Worm (Caenorhabditis elegans) whole organism, L2 larva: ENCODE results near the gene C33A12.19.

Source experiments
- C34F6.9 ChIP-seq: fragments of 150-350 bp; optimal IDR thresholded peaks from 2 replicates; lab custom pipeline; 2014; ENCODE audit warnings: missing biosample characterization, missing genetic modification characterization
- F13H6.1 ChIP-seq: sonication (generic microtip); optimal IDR thresholded peaks from 2 replicates; lab custom pipeline; 2016; ENCODE audit warnings: missing genetic modification characterization, missing compliant biosample characterization
- R02D3.7 ChIP-seq: fragments of 150-350 bp; optimal IDR thresholded peaks from 2 replicates; lab custom pipeline; 2014; ENCODE audit warnings: missing biosample characterization, missing genetic modification characterization
- Y55F3AM.14 ChIP-seq: fragments of 200-800 bp; sonication (Bioruptor generic); optimal IDR thresholded peaks from 2 replicates; lab custom pipeline; 2018; ENCODE audit warnings: mild to moderate bottlenecking, missing genetic modification characterization, missing compliant biosample characterization
- ZK546.5 ChIP-seq: sonication (generic microtip); optimal IDR thresholded peaks from 2 replicates; lab custom pipeline; 2017; ENCODE audit warnings: missing biosample characterization, missing genetic modification characterization
- alr-1 ChIP-seq: fragments of 150-350 bp; optimal IDR thresholded peaks from 2 replicates; lab custom pipeline; 2014; ENCODE audit warnings: missing biosample characterization, missing genetic modification characterization
- aly-2 ChIP-seq: fragments of 150-350 bp; optimal IDR thresholded peaks from 2 replicates; lab custom pipeline; 2014; ENCODE audit warnings: missing biosample characterization, missing genetic modification characterization
- ama-1 ChIP-seq: fragments of 150-350 bp; optimal IDR thresholded peaks from 2 replicates; lab custom pipeline; 2018; ENCODE audit warnings: inconsistent platforms
- blmp-1 ChIP-seq: sonication (generic microtip); optimal IDR thresholded peaks from 2 replicates; lab custom pipeline; 2017; ENCODE audit warnings: missing genetic modification characterization, mild to moderate bottlenecking, missing compliant biosample characterization, antibody characterized with exemption, moderate library complexity; ENCODE audit not compliant: insufficient read depth
- ceh-16 ChIP-seq: fragments of 150-350 bp; optimal IDR thresholded peaks from 2 replicates; lab custom pipeline; 2014; ENCODE audit warnings: missing biosample characterization, missing genetic modification characterization
- ceh-82 ChIP-seq: fragments of 150-350 bp; optimal IDR thresholded peaks from 2 replicates; lab custom pipeline; 2014; ENCODE audit warnings: missing biosample characterization, missing genetic modification characterization
- crh-2 ChIP-seq: sonication (generic microtip); optimal IDR thresholded peaks from 2 replicates; lab custom pipeline; 2017; ENCODE audit warnings: missing biosample characterization, missing genetic modification characterization
- egl-27 ChIP-seq: sonication (generic microtip); optimal IDR thresholded peaks from 3 replicates; lab custom pipeline; 2017; ENCODE audit warnings: missing biosample characterization, missing genetic modification reagents, missing genetic modification characterization
- elt-1 ChIP-seq: fragments of 150-350 bp; optimal IDR thresholded peaks from 2 replicates; lab custom pipeline; 2014; ENCODE audit warnings: missing biosample characterization, missing genetic modification characterization
- elt-3 ChIP-seq: sonication (generic microtip); optimal IDR thresholded peaks from 2 replicates; lab custom pipeline; 2017; ENCODE audit warnings: missing biosample characterization, missing genetic modification characterization
- fos-1 ChIP-seq: fragments of 150-350 bp; optimal IDR thresholded peaks from 2 replicates; lab custom pipeline; 2014; ENCODE audit warnings: missing biosample characterization, missing genetic modification characterization
- gmeb-1 ChIP-seq: fragments of 150-350 bp; optimal IDR thresholded peaks from 2 replicates; lab custom pipeline; 2014; ENCODE audit warnings: missing biosample characterization, missing genetic modification characterization
- lin-11 ChIP-seq: fragments of 150-350 bp; sonication (generic microtip); optimal IDR thresholded peaks from 2 replicates; lab custom pipeline; 2014; ENCODE audit warnings: missing biosample characterization, missing genetic modification characterization, inconsistent platforms, mixed read lengths
- lin-13 ChIP-seq: fragments of 150-350 bp; optimal IDR thresholded peaks from 2 replicates; lab custom pipeline; 2014; ENCODE audit warnings: missing biosample characterization, missing genetic modification reagents, missing genetic modification characterization
- lin-39 ChIP-seq: fragments of 150-350 bp; optimal IDR thresholded peaks from 2 replicates; lab custom pipeline; 2014; ENCODE audit warnings: missing biosample characterization, missing genetic modification reagents, missing genetic modification characterization
- lsy-2 ChIP-seq, 2 experiments: fragments of 150-350 bp in 1 of 2; sonication (generic microtip) in 1 of 2; optimal IDR thresholded peaks; 2 replicates each; lab custom pipeline; 2014 to 2017; ENCODE audit warnings: missing biosample characterization in 2 of 2, missing genetic modification characterization in 2 of 2
- mab-5 ChIP-seq: fragments of 150-350 bp; optimal IDR thresholded peaks from 2 replicates; lab custom pipeline; 2014; ENCODE audit warnings: missing biosample characterization, missing genetic modification characterization
- mbf-1 ChIP-seq: sonication (generic microtip); optimal IDR thresholded peaks from 2 replicates; lab custom pipeline; 2017; ENCODE audit warnings: missing biosample characterization, missing genetic modification characterization
- mdl-1 ChIP-seq, 2 experiments: fragments of 150-350 bp in 1 of 2; sonication (generic microtip) in 1 of 2; optimal IDR thresholded peaks; 2 replicates each; lab custom pipeline; 2017; ENCODE audit warnings: missing biosample characterization in 2 of 2, missing genetic modification characterization in 2 of 2
- nhr-10 ChIP-seq: sonication (generic microtip); optimal IDR thresholded peaks from 2 replicates; lab custom pipeline; 2017; ENCODE audit warnings: missing biosample characterization, missing genetic modification characterization
- nhr-11 ChIP-seq: fragments of 150-350 bp; optimal IDR thresholded peaks from 2 replicates; lab custom pipeline; 2014; ENCODE audit warnings: missing biosample characterization, missing genetic modification characterization
- nhr-12 ChIP-seq: fragments of 150-350 bp; optimal IDR thresholded peaks from 2 replicates; lab custom pipeline; 2014; ENCODE audit warnings: missing biosample characterization, missing genetic modification characterization
- nhr-129 ChIP-seq: fragments of 150-350 bp; optimal IDR thresholded peaks from 2 replicates; lab custom pipeline; 2014; ENCODE audit warnings: missing biosample characterization, missing genetic modification characterization
- nhr-21 ChIP-seq: fragments of 150-350 bp; optimal IDR thresholded peaks from 2 replicates; lab custom pipeline; 2014; ENCODE audit warnings: missing biosample characterization, missing genetic modification characterization
- nhr-23 ChIP-seq: fragments of 150-350 bp; optimal IDR thresholded peaks from 2 replicates; lab custom pipeline; 2014; ENCODE audit warnings: missing biosample characterization, missing genetic modification reagents, missing genetic modification characterization
- nhr-237 ChIP-seq: fragments of 150-350 bp; optimal IDR thresholded peaks from 2 replicates; lab custom pipeline; 2014; ENCODE audit warnings: missing biosample characterization, missing genetic modification characterization
- nhr-25 ChIP-seq: fragments of 150-350 bp; sonication (generic microtip); optimal IDR thresholded peaks from 3 replicates; lab custom pipeline; 2014; ENCODE audit warnings: missing biosample characterization, missing genetic modification characterization
- nhr-6 ChIP-seq: fragments of 150-350 bp; optimal IDR thresholded peaks from 2 replicates; lab custom pipeline; 2014; ENCODE audit warnings: missing biosample characterization, missing genetic modification characterization
- nhr-77 ChIP-seq: fragments of 150-350 bp; optimal IDR thresholded peaks from 2 replicates; lab custom pipeline; 2014; ENCODE audit warnings: missing biosample characterization, missing genetic modification characterization
- peb-1 ChIP-seq: fragments of 150-350 bp; optimal IDR thresholded peaks from 2 replicates; lab custom pipeline; 2014; ENCODE audit warnings: missing biosample characterization, missing genetic modification characterization
- sem-4 ChIP-seq: fragments of 150-350 bp; optimal IDR thresholded peaks from 2 replicates; lab custom pipeline; 2014; ENCODE audit warnings: missing biosample characterization, missing genetic modification reagents, missing genetic modification characterization
- skn-1 ChIP-seq: sonication (generic microtip); optimal IDR thresholded peaks from 2 replicates; lab custom pipeline; 2017; ENCODE audit warnings: missing biosample characterization, missing genetic modification characterization
- sma-3 ChIP-seq: sonication (generic microtip); optimal IDR thresholded peaks from 2 replicates; lab custom pipeline; 2016; ENCODE audit warnings: missing genetic modification reagents, missing genetic modification characterization, missing compliant biosample characterization
- sma-9 ChIP-seq, 2 experiments: fragments of 150-350 bp in 1 of 2; sonication (generic microtip) in 1 of 2; optimal IDR thresholded peaks; 2 replicates each; lab custom pipeline; 2014 to 2016; ENCODE audit warnings: missing genetic modification characterization in 2 of 2, mild to moderate bottlenecking in 1 of 2, missing biosample characterization in 1 of 2, missing compliant biosample characterization in 1 of 2, missing genetic modification reagents in 1 of 2, moderate library complexity in 1 of 2
- unc-39 ChIP-seq: fragments of 150-350 bp; optimal IDR thresholded peaks from 2 replicates; lab custom pipeline; 2014; ENCODE audit warnings: missing biosample characterization, missing genetic modification characterization
- unc-55 ChIP-seq: fragments of 150-350 bp; sonication (generic microtip); optimal IDR thresholded peaks from 3 replicates; lab custom pipeline; 2014; ENCODE audit warnings: missing biosample characterization, missing genetic modification reagents, missing genetic modification characterization
- unc-62 ChIP-seq: fragments of 150-350 bp; optimal IDR thresholded peaks from 2 replicates; lab custom pipeline; 2014; ENCODE audit warnings: missing biosample characterization, missing genetic modification reagents, missing genetic modification characterization
- zag-1 ChIP-seq: fragments of 150-350 bp; optimal IDR thresholded peaks from 2 replicates; lab custom pipeline; 2014; ENCODE audit warnings: missing biosample characterization, missing genetic modification characterization
- ztf-1 ChIP-seq: fragments of 200-800 bp; sonication (Bioruptor generic); conservative IDR thresholded peaks from 2 replicates; pipeline ENCODE4 v1.3.6; 2022; ENCODE audit warnings: missing genetic modification characterization, missing compliant biosample characterization
- ztf-11 ChIP-seq: sonication (generic microtip); optimal IDR thresholded peaks from 2 replicates; lab custom pipeline; 2017; ENCODE audit warnings: missing biosample characterization, missing genetic modification characterization
- ztf-4 ChIP-seq: fragments of 150-350 bp; optimal IDR thresholded peaks from 2 replicates; lab custom pipeline; 2014; ENCODE audit warnings: missing biosample characterization, missing genetic modification characterization

Gene C33A12.19

DNA sequence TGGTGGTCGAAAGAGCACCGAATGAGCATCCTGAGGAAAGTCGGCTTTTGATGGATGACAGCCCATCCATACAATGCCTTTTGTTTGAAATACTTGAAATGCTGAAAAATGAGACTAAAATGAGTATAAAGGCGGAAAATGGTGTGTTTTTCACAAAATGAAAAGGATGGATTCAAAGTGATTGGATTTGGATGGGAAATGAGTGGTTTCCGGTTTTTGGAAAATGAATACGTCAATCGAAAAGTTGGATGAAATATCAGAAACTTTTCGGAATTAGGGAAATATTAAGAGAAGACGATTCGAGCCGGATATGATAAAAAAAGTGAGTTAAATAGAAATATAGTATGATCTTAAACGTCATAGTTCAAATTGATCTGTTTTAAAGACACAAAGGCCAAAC, 49.4 kb upstream of the C33A12.19 start, which contains the start of gene F38E11.6:
F38E11.6 (minus strand) TSS at position 101 of the 400 bp plus-strand sequence.
- TF ChIP-seq nhr-77 (tag; lab: Kevin White, UChicago) (no peak), ceh-82 (tag; lab: Kevin White, UChicago) (no peak), ama-1 (lab: Kevin White, UChicago) (no peak), blmp-1 (tag; lab: Kevin White, UChicago) (no peak), gmeb-1 (tag; lab: Kevin White, UChicago) (no peak), ztf-4 (tag; lab: Kevin White, UChicago) (no peak), C34F6.9 (tag; lab: Kevin White, UChicago) (no peak), sma-9 (GFP tag; optimal IDR thresholded peaks at IDR 0.05; lab: Kevin White, UChicago) (no peak), sma-9 (tag; optimal IDR thresholded peaks at IDR 0.05; lab: Kevin White, UChicago) (no peak), zag-1 (tag; lab: Kevin White, UChicago) (no peak)

DNA sequence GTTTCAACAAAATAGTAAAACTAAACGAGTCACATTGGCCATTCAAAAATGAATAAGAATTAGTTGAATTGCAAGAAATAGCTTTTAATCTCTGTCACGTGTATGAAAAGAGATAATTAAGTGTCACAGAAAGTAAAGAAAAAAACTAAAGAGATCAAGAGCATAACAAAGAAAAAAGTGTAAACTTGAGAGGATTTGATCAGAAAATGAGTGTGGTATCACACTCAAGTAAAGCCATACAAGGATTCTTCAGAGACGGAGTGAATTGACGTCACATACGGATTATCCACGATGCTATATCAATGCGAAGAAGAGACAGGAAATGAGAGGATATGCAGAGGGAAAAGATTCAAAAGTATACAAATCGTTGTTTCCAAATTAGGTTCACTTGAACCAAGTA, 47.5 kb upstream of the C33A12.19 start:
- TF ChIP-seq sma-9 (GFP tag; optimal IDR thresholded peaks at IDR 0.05; lab: Kevin White, UChicago) (peak; percentile 7), sma-9 (tag; optimal IDR thresholded peaks at IDR 0.05; lab: Kevin White, UChicago) (no peak), elt-1 (tag; lab: Kevin White, UChicago) (no peak), lin-11 (no peak)

DNA sequence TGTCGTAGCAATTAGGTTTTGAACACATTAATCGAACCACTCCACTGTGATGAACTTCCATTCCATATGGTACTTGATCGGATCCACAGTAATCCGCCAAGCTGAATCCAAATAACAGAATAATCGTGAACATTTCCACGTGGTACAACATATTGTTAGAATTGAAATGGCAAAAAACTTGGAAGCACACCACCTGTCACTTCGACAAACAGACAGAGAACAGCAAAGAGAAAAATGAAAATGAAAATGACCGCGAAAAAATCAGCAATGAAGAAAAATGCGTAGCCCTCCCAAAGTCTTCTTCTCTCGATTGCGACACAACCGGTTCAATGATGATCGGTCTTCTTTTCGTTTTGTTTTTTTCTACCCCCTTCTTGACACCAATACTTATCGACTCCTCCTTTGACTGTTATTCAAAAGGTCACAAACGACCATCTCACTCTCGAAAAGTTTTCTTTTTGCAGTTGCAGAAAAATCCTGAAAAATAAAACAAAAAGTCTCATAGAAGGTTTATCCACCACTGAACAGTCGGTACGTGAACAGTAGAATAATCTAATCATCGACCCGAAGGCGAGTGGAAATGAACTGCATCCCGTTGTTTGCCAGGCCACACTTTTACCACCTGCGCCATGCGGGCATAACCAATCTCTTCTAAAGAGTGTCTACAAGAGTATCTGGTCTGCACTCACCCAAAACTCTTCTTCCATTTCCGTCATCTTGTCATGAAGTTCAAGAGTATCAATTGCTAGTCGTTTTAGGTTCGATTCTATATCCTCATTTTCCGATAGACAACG, 39.5 kb upstream of the C33A12.19 start, which contains the start of gene wrt-3:
wrt-3 (minus strand) TSS at position 322 of the 794 bp plus-strand sequence.
- TF ChIP-seq lin-11 (no peak), sem-4 (no peak), R02D3.7 (tag; lab: Kevin White, UChicago) (no peak), nhr-10 (tag; lab: Kevin White, UChicago) (no peak), F13H6.1 (no peak), ztf-4 (tag; lab: Kevin White, UChicago) (no peak), nhr-129 (tag; lab: Kevin White, UChicago) (peak; percentile 51), nhr-11 (tag; lab: Kevin White, UChicago) (peak; percentile 15), ceh-82 (tag; lab: Kevin White, UChicago) (no peak), ztf-11 (tag; lab: Kevin White, UChicago) (no peak), sma-3 (GFP tag; lab: Kevin White, UChicago) (peak; percentile 44), nhr-237 (no peak), mab-5 (tag; lab: Kevin White, UChicago) (peak; percentile 13), nhr-25 (tag; lab: Kevin White, UChicago) (peak; percentile 41), elt-3 (tag; lab: Kevin White, UChicago) (no peak), lin-39 (tag; lab: Kevin White, UChicago) (no peak), aly-2 (tag; lab: Kevin White, UChicago) (no peak), nhr-21 (peak; percentile 65), mbf-1 (no peak), ceh-16 (tag; lab: Kevin White, UChicago) (peak; percentile 22), zag-1 (tag; lab: Kevin White, UChicago) (no peak), ZK546.5 (tag; lab: Kevin White, UChicago) (no peak), Y55F3AM.14 (peak; percentile 78), nhr-23 (tag; lab: Kevin White, UChicago) (no peak), skn-1 (tag; lab: Kevin White, UChicago) (no peak), nhr-77 (tag; lab: Kevin White, UChicago) (no peak), nhr-6 (tag; lab: Kevin White, UChicago) (no peak), unc-62 (no peak), C34F6.9 (tag; lab: Kevin White, UChicago) (peak; percentile 37), crh-2 (tag; lab: Kevin White, UChicago) (peak; percentile 3), unc-55 (no peak), ztf-1 (GFP tag; lab: Robert Waterston, UW) (no peak), unc-39 (tag; lab: Kevin White, UChicago) (no peak), nhr-12 (tag; lab: Kevin White, UChicago) (no peak), alr-1 (tag; lab: Kevin White, UChicago) (no peak), gmeb-1 (tag; lab: Kevin White, UChicago) (no peak), fos-1 (tag; lab: Kevin White, UChicago) (peak; percentile 58), elt-1 (tag; lab: Kevin White, UChicago) (no peak), blmp-1 (tag; lab: Kevin White, UChicago) (peak; percentile 44), lin-13 (GFP tag; lab: Kevin White, UChicago) (no peak), lsy-2 (tag; optimal IDR thresholded peaks at IDR 0.05; lab: Kevin White, UChicago) (no peak), egl-27 (tag; lab: Kevin White, UChicago) (no peak), mdl-1 (tag; optimal IDR thresholded peaks at IDR 0.05; lab: Kevin White, UChicago) (no peak), sma-9 (GFP tag; optimal IDR thresholded peaks at IDR 0.05; lab: Kevin White, UChicago) (peak; percentile 86), sma-9 (tag; optimal IDR thresholded peaks at IDR 0.05; lab: Kevin White, UChicago) (no peak), ama-1 (lab: Kevin White, UChicago) (no peak), peb-1 (tag; lab: Kevin White, UChicago) (no peak)
